Worm (Caenorhabditis elegans) whole organism, early embryonic: ENCODE measurements around the gene egl-26.

Source experiments
- B0310.2 ChIP-seq: sonication (generic microtip); optimal IDR thresholded peaks from 2 replicates; lab custom pipeline; 2016; ENCODE audit warnings: mild to moderate bottlenecking, missing genetic modification characterization, missing compliant biosample characterization
- F13C5.2 ChIP-seq: sonication (generic microtip); optimal IDR thresholded peaks from 2 replicates; lab custom pipeline; 2017; ENCODE audit warnings: mild to moderate bottlenecking, missing genetic modification characterization, inconsistent platforms, missing compliant biosample characterization
- aly-1 ChIP-seq: sonication (generic microtip); optimal IDR thresholded peaks from 2 replicates; lab custom pipeline; 2016; ENCODE audit warnings: missing genetic modification characterization, missing compliant biosample characterization
- ama-1 ChIP-seq: fragments of 150-350 bp; optimal IDR thresholded peaks from 2 replicates; lab custom pipeline; 2014
- ceh-13 ChIP-seq: fragments of 200-800 bp; sonication (Bioruptor generic); optimal IDR thresholded peaks from 2 replicates; lab custom pipeline; 2018; ENCODE audit warnings: mild to moderate bottlenecking, missing genetic modification characterization, missing compliant biosample characterization
- ceh-36 ChIP-seq: sonication (generic microtip); optimal IDR thresholded peaks from 2 replicates; lab custom pipeline; 2016; ENCODE audit warnings: missing genetic modification characterization, inconsistent platforms, missing compliant biosample characterization
- ets-7 ChIP-seq: sonication (generic microtip); optimal IDR thresholded peaks from 2 replicates; lab custom pipeline; 2016; ENCODE audit warnings: missing genotype, missing genetic modification characterization, missing compliant biosample characterization
- flt-1 ChIP-seq: fragments of 200-800 bp; sonication (Bioruptor generic); IDR thresholded peaks from 2 replicates; pipeline ENCODE4 v1.3.6; 2022; ENCODE audit warnings: missing genetic modification characterization, missing compliant biosample characterization
- hmbx-1 ChIP-seq: sonication (generic microtip); optimal IDR thresholded peaks from 2 replicates; lab custom pipeline; 2016; ENCODE audit warnings: mild to moderate bottlenecking, missing genetic modification characterization, missing compliant biosample characterization
- hmg-4 ChIP-seq: fragments of 200-800 bp; sonication (Bioruptor generic); optimal IDR thresholded peaks from 2 replicates; lab custom pipeline; 2018; ENCODE audit warnings: mild to moderate bottlenecking, missing genetic modification characterization, missing compliant biosample characterization
- hnd-1 ChIP-seq: sonication (generic microtip); optimal IDR thresholded peaks from 2 replicates; lab custom pipeline; 2016; ENCODE audit warnings: missing genetic modification characterization, missing compliant biosample characterization
- pes-1 ChIP-seq: fragments of 200-800 bp; sonication (Bioruptor generic); IDR thresholded peaks from 2 replicates; pipeline ENCODE4 v1.3.6; 2022; ENCODE audit warnings: missing genetic modification reagents, missing genetic modification characterization, missing compliant biosample characterization
- scrt-1 ChIP-seq: fragments of 200-800 bp; sonication (Bioruptor generic); IDR thresholded peaks from 2 replicates; pipeline ENCODE4 v1.3.6; 2022; ENCODE audit warnings: missing genetic modification characterization, missing compliant biosample characterization
- sea-1 ChIP-seq: fragments of 200-800 bp; sonication (Bioruptor generic); conservative IDR thresholded peaks from 2 replicates; pipeline ENCODE4 v1.3.6; 2022; ENCODE audit warnings: missing genetic modification characterization, missing compliant biosample characterization
- tbx-11 ChIP-seq: fragments of 200-800 bp; sonication (Bioruptor generic); IDR thresholded peaks from 2 replicates; pipeline ENCODE4 v1.3.6; 2022; ENCODE audit warnings: missing genetic modification characterization, missing compliant biosample characterization
- tbx-37 ChIP-seq: fragments of 200-800 bp; sonication (Bioruptor generic); conservative IDR thresholded peaks from 2 replicates; pipeline ENCODE4 v1.3.6; 2022; ENCODE audit warnings: missing genetic modification reagents, missing genetic modification characterization, missing compliant biosample characterization
- tra-4 ChIP-seq: sonication (generic microtip); optimal IDR thresholded peaks from 2 replicates; lab custom pipeline; 2017; ENCODE audit warnings: missing genetic modification characterization, missing compliant biosample characterization

egl-26 gene

ce11 chrII:69354-69753 lies at the start of gene egl-26:
Gene egl-26, plus strand, starts transcription at chrII:69654.
- TF ChIP-seq sea-1 (GFP tag; lab: Robert Waterston, UW) (no peak), flt-1 (GFP tag; lab: Robert Waterston, UW) (no peak), ceh-36 (no peak), tra-4 (no peak), tbx-11 (no peak), ceh-13 (GFP tag; lab: Kevin White, UChicago) (no peak), F13C5.2 (no peak), ama-1 (lab: Kevin White, UChicago) (no peak)

ce11 chrII:21953-22352 lies 47.5 kb upstream of the egl-26 start:
- TF ChIP-seq tbx-37 (GFP tag; lab: Robert Waterston, UW) (no peak), pes-1 (GFP tag; lab: Robert Waterston, UW) (no peak), scrt-1 (GFP tag; lab: Robert Waterston, UW) (no peak)

ce11 chrII:23025-23424 lies 46.4 kb upstream of the egl-26 start, which contains the start of gene sqt-2:
Gene sqt-2, plus strand, starts transcription at chrII:23325.
- TF ChIP-seq scrt-1 (GFP tag; lab: Robert Waterston, UW), result no peak
- no peak for TF ChIP-seq tbx-11
- no peak for TF ChIP-seq pes-1 (GFP tag; lab: Robert Waterston, UW)
- no peak for TF ChIP-seq tbx-37 (GFP tag; lab: Robert Waterston, UW)
- no peak for TF ChIP-seq aly-1 (tag; lab: Kevin White, UChicago)
- no peak for TF ChIP-seq sea-1 (GFP tag; lab: Robert Waterston, UW)
- TF ChIP-seq hnd-1 (tag; lab: Kevin White, UChicago), result no peak
- TF ChIP-seq ceh-36, result no peak
- no peak for TF ChIP-seq tra-4
- TF ChIP-seq hmg-4 (GFP tag; lab: Kevin White, UChicago), result no peak
- TF ChIP-seq ama-1 (lab: Kevin White, UChicago), result no peak
- TF ChIP-seq F13C5.2, result no peak
- no peak for TF ChIP-seq ceh-13 (GFP tag; lab: Kevin White, UChicago)
- no peak for TF ChIP-seq flt-1 (GFP tag; lab: Robert Waterston, UW)
- TF ChIP-seq ets-7 (tag; lab: Kevin White, UChicago), result no peak

- TF ChIP-seq F13C5.2, result no peak
- no peak for TF ChIP-seq aly-1 (tag; lab: Kevin White, UChicago)
- no peak for TF ChIP-seq flt-1 (GFP tag; lab: Robert Waterston, UW)
- no peak for TF ChIP-seq tbx-11
- TF ChIP-seq ceh-36, result no peak
- no peak for TF ChIP-seq ets-7 (tag; lab: Kevin White, UChicago)
- no peak for TF ChIP-seq ceh-13 (GFP tag; lab: Kevin White, UChicago)
- TF ChIP-seq hnd-1 (tag; lab: Kevin White, UChicago), result no peak
Observed at ce11 chrII:23739-24138, 45.7 kb upstream of the egl-26 start.

- TF ChIP-seq F13C5.2, result peak; percentile 26
- TF ChIP-seq ceh-36, result no peak
Observed at ce11 chrII:24559-24998, 44.9 kb upstream of the egl-26 start, which contains the start of gene enee-1. Gene enee-1, plus strand, starts transcription at chrII:24666.

DNA sequence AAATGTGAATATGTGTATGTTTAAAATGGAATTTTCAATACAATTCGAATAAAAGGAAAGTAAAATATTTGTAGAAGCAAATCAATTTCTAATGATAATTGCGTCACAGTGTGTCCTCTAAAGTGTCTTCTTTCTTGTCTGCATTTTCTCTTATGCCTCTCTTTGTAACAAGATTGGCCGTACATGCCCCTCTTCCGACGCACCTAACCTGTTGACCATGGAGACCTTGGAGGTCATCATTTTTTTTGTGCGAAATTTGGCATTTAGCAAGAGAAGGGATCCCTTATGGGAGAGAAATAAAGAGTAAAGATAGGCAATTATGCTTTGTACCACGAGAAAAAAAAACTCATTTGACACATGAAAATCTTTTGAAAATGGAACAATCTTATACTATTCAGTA lies 41.2 kb upstream of the egl-26 start, which contains the start of gene F23F1.4:
F23F1.4 (minus strand) TSS at position 141 of the 400 bp plus-strand sequence.
- no peak for TF ChIP-seq B0310.2
- TF ChIP-seq F13C5.2, result no peak
- TF ChIP-seq scrt-1 (GFP tag; lab: Robert Waterston, UW), result no peak
- no peak for TF ChIP-seq tbx-11
- no peak for TF ChIP-seq ets-7 (tag; lab: Kevin White, UChicago)
- no peak for TF ChIP-seq hnd-1 (tag; lab: Kevin White, UChicago)
- TF ChIP-seq hmbx-1, result no peak
- no peak for TF ChIP-seq aly-1 (tag; lab: Kevin White, UChicago)
- TF ChIP-seq ceh-13 (GFP tag; lab: Kevin White, UChicago), result no peak
- no peak for TF ChIP-seq tra-4

DNA sequence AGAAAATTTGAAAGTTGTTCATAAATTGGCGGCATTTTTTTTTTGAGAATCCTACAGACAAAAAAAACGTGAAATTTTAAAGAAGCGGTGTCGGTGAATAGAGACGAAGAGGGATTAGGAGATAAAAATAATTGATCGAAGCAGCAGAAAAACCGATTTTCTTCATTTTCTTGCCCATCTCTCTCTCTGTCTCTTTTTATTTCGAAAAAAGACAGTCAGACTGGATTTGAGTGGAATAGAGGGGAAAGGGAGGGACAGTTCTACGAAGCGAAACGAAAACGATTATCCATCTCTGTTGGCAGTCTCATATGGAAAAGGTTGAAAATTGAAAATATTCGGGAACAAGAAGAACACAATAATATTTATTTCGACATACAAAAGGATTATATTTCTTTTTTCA lies 39.9 kb upstream of the egl-26 start:
- TF ChIP-seq flt-1 (GFP tag; lab: Robert Waterston, UW) (no peak), sea-1 (GFP tag; lab: Robert Waterston, UW) (no peak), ceh-13 (GFP tag; lab: Kevin White, UChicago) (no peak), B0310.2 (no peak), tbx-37 (GFP tag; lab: Robert Waterston, UW) (no peak), ama-1 (lab: Kevin White, UChicago) (no peak), ets-7 (tag; lab: Kevin White, UChicago) (no peak), aly-1 (tag; lab: Kevin White, UChicago) (no peak)

- no peak for TF ChIP-seq sea-1 (GFP tag; lab: Robert Waterston, UW)
- no peak for TF ChIP-seq hmbx-1
- TF ChIP-seq pes-1 (GFP tag; lab: Robert Waterston, UW), result no peak
- no peak for TF ChIP-seq aly-1 (tag; lab: Kevin White, UChicago)
- no peak for TF ChIP-seq ama-1 (lab: Kevin White, UChicago)
- no peak for TF ChIP-seq tra-4
- TF ChIP-seq tbx-11, result no peak
- TF ChIP-seq F13C5.2, result no peak
- no peak for TF ChIP-seq hnd-1 (tag; lab: Kevin White, UChicago)
- no peak for TF ChIP-seq ceh-36
- no peak for TF ChIP-seq ets-7 (tag; lab: Kevin White, UChicago)
- TF ChIP-seq flt-1 (GFP tag; lab: Robert Waterston, UW), result no peak
- no peak for TF ChIP-seq tbx-37 (GFP tag; lab: Robert Waterston, UW)
- no peak for TF ChIP-seq ceh-13 (GFP tag; lab: Kevin White, UChicago)
- TF ChIP-seq B0310.2, result no peak
- TF ChIP-seq hmg-4 (GFP tag; lab: Kevin White, UChicago), result no peak
- no peak for TF ChIP-seq scrt-1 (GFP tag; lab: Robert Waterston, UW)
Observed at ce11 chrII:31521-31920, 37.9 kb upstream of the egl-26 start, which contains the start of the genes F23F1.5 and fbxc-54. Gene F23F1.5, minus strand, starts transcription at chrII:31584. Gene fbxc-54, plus strand, starts transcription at chrII:31719.
